Worm (Caenorhabditis elegans): ENCODE measurements around the gene tdo-2.

The tdo-2 gene

ce11 chrIII:5948162-5948933 lies 28.6 kb upstream of the tdo-2 start, which contains the start of the genes F25B5.6 and F25B5.3:
Gene F25B5.6, minus strand, starts transcription at chrIII:5948733.
Gene F25B5.3, plus strand, starts transcription at chrIII:5948883.
- TF ChIP-seq unc-62 (GFP tag; optimal IDR thresholded peaks at IDR 0.05) = no peak

- no peak for TF ChIP-seq unc-62 (GFP tag; optimal IDR thresholded peaks at IDR 0.05)
Measured at ce11 chrIII:5945865-5946264, 26.1 kb upstream of the tdo-2 start, which contains the start of gene F25B5.5. Gene F25B5.5, minus strand, starts transcription at chrIII:5946124.

- no peak for TF ChIP-seq unc-62 (GFP tag; optimal IDR thresholded peaks at IDR 0.05)
Measured at ce11 chrIII:5943368-5944180, 23.8 kb upstream of the tdo-2 start.

ce11 chrIII:5942104-5942503 lies 22.3 kb upstream of the tdo-2 start:
- no peak for TF ChIP-seq unc-62 (GFP tag; optimal IDR thresholded peaks at IDR 0.05)

- no peak for TF ChIP-seq unc-62 (GFP tag; optimal IDR thresholded peaks at IDR 0.05)
Measured at ce11 chrIII:5940525-5940974, 20.8 kb upstream of the tdo-2 start.

ce11 chrIII:5939453-5940296 lies 19.9 kb upstream of the tdo-2 start, which contains the start of gene ubq-1:
Gene ubq-1, plus strand, starts transcription at chrIII:5940254.
- no peak for TF ChIP-seq unc-62 (GFP tag; optimal IDR thresholded peaks at IDR 0.05)

ce11 chrIII:5938790-5939452 lies 19.2 kb upstream of the tdo-2 start:
- TF ChIP-seq unc-62 (GFP tag; optimal IDR thresholded peaks at IDR 0.05) = no peak

ce11 chrIII:5938013-5938412 lies 18.3 kb upstream of the tdo-2 start:
- TF ChIP-seq unc-62 (GFP tag; optimal IDR thresholded peaks at IDR 0.05) = no peak

- no peak for TF ChIP-seq unc-62 (GFP tag; optimal IDR thresholded peaks at IDR 0.05)
Measured at ce11 chrIII:5936992-5937391, 17.2 kb upstream of the tdo-2 start, which contains the start of gene EGAP1.1. Gene EGAP1.1, minus strand, starts transcription at chrIII:5937220.

ce11 chrIII:5934138-5934658 lies 14.4 kb upstream of the tdo-2 start:
- no peak for TF ChIP-seq unc-62 (GFP tag; optimal IDR thresholded peaks at IDR 0.05)

- no peak for TF ChIP-seq unc-62 (GFP tag; optimal IDR thresholded peaks at IDR 0.05)
Measured at ce11 chrIII:5932853-5933252, 13.1 kb upstream of the tdo-2 start, which contains the start of gene zmp-1. Gene zmp-1, minus strand, starts transcription at chrIII:5932953.

ce11 chrIII:5931433-5931994 lies 11.8 kb upstream of the tdo-2 start, which contains the start of gene EGAP1.5:
Gene EGAP1.5, plus strand, starts transcription at chrIII:5931721.
- no peak for TF ChIP-seq unc-62 (GFP tag; optimal IDR thresholded peaks at IDR 0.05)

- TF ChIP-seq unc-62 (GFP tag; optimal IDR thresholded peaks at IDR 0.05) = no peak
Measured at ce11 chrIII:5930659-5931058, 10.9 kb upstream of the tdo-2 start.

ce11 chrIII:5925724-5926123 lies 6.0 kb upstream of the tdo-2 start, which contains the start of the genes dnc-2 and bcl-7:
Gene dnc-2, minus strand, starts transcription at chrIII:5925756.
Gene bcl-7, plus strand, starts transcription at chrIII:5926086.
- no peak for TF ChIP-seq unc-62 (GFP tag; optimal IDR thresholded peaks at IDR 0.05)

Data from whole organism, dauer.